Fruit fly (Drosophila melanogaster): ENCODE data around the gene CG8012.
"Not testable (repeated sequence)": the region's sequence is repeated elsewhere in the genome, so short reads cannot be mapped to it uniquely, and the experiment has no call there.

- not testable (repeated sequence) for TF ChIP-seq psq (GFP tag; optimal IDR thresholded peaks at IDR 0.05); br (GFP tag; optimal IDR thresholded peaks at IDR 0.05); fru (GFP tag; optimal IDR thresholded peaks at IDR 0.05); Hr78 (GFP tag; optimal IDR thresholded peaks at IDR 0.05); OdsH (GFP tag; optimal IDR thresholded peaks at IDR 0.05); CrebA (GFP tag; optimal IDR thresholded peaks at IDR 0.05; ENCODE audit: borderline replicate concordance); Abd-B (GFP tag; optimal IDR thresholded peaks at IDR 0.05); N (GFP tag; optimal IDR thresholded peaks at IDR 0.05); dmrt93B (GFP tag; optimal IDR thresholded peaks at IDR 0.05); lola (GFP tag; optimal IDR thresholded peaks at IDR 0.05)
Measured at dm6 chr3L:8238347-8238746, 23.3 kb downstream of the CG8012 start, which contains the start of gene Dscam4.

All from whole organism, wandering third instar larva.